Fruit fly (Drosophila melanogaster): ENCODE data around the gene CG42394.

DNA sequence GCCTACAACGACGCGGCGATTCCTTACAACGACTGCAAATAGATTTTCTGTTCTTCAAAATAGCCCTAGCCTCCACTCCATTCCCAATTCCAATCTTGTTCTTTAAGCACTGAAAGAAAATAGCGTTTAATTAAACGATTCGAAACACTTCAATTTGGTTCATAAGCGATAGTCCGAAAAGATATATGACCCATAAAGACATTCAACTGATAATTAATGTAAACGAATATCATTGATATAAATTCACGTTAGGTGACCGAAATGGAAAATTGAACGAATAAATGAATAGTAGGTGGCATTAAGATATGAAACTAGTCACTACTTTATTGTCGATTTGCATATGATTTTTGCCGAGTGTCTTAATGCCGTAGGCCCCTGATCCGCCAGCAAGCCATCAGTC, 19.9 kb upstream of the CG42394 start:
- TF ChIP-seq CG8478 (optimal IDR thresholded peaks at IDR 0.05) (no peak), CTCF (optimal IDR thresholded peaks at IDR 0.05) (no peak)
